Fruit fly (Drosophila melanogaster) whole organism, embryonic: ENCODE results near the gene Sdic1.

Experiments used
- BEAF-32 ChIP-seq: fragments of 200-800 bp; sonication (Bioruptor generic); optimal IDR thresholded peaks from 3 replicates; lab custom pipeline; 2017; ENCODE audit warnings: missing biosample characterization, missing genetic modification characterization, mild to moderate bottlenecking, moderate library complexity, missing genetic modification reagents
- BtbVII ChIP-seq: fragments of 200-800 bp; sonication (Bioruptor generic); optimal IDR thresholded peaks from 3 replicates; lab custom pipeline; 2017; ENCODE audit warnings: missing biosample characterization, mild to moderate bottlenecking, missing genetic modification characterization
- CG11093 ChIP-seq: fragments of 200-800 bp; sonication (Bioruptor generic); IDR thresholded peaks from 3 replicates; pipeline ENCODE4 v1.3.6; 2022; ENCODE audit warnings: missing biosample characterization, missing genetic modification characterization
- CG12659 ChIP-seq: fragments of 200-800 bp; sonication (Bioruptor generic); optimal IDR thresholded peaks from 3 replicates; lab custom pipeline; 2017; ENCODE audit warnings: mild to moderate bottlenecking, missing biosample characterization, missing genetic modification reagents, missing genetic modification characterization
- CG14710 ChIP-seq: fragments of 200-800 bp; sonication (Bioruptor generic); optimal IDR thresholded peaks from 3 replicates; lab custom pipeline; 2019; ENCODE audit warnings: missing biosample characterization, mild to moderate bottlenecking, missing genetic modification characterization, moderate library complexity
- CG14965 ChIP-seq: fragments of 200-800 bp; sonication (Bioruptor generic); optimal IDR thresholded peaks from 2 replicates; lab custom pipeline; 2016; ENCODE audit warnings: missing biosample characterization, missing genetic modification characterization, borderline replicate concordance
- CG1603 ChIP-seq: fragments of 200-800 bp; sonication (Bioruptor generic); optimal IDR thresholded peaks from 2 replicates; lab custom pipeline; 2019; ENCODE audit warnings: missing biosample characterization, mild to moderate bottlenecking, missing genetic modification characterization, moderate library complexity
- CG17912 ChIP-seq: fragments of 200-800 bp; sonication (Bioruptor generic); optimal IDR thresholded peaks from 2 replicates; lab custom pipeline; 2018; ENCODE audit warnings: missing biosample characterization, mild to moderate bottlenecking, missing genetic modification characterization
- CG18599 ChIP-seq: fragments of 200-800 bp; sonication (Bioruptor generic); optimal IDR thresholded peaks from 3 replicates; lab custom pipeline; 2017; ENCODE audit warnings: missing biosample characterization, missing genetic modification characterization, mild to moderate bottlenecking, moderate library complexity, missing genetic modification reagents
- CG3065 ChIP-seq: fragments of 200-800 bp; sonication (Bioruptor generic); optimal IDR thresholded peaks from 2 replicates; lab custom pipeline; 2016; ENCODE audit warnings: missing biosample characterization, missing genetic modification characterization
- CG33213 ChIP-seq: fragments of 200-800 bp; sonication (Bioruptor generic); optimal IDR thresholded peaks from 3 replicates; lab custom pipeline; 2016; ENCODE audit warnings: missing biosample characterization, missing genetic modification characterization
- CG34376 ChIP-seq: fragments of 200-800 bp; sonication (Bioruptor generic); optimal IDR thresholded peaks from 2 replicates; lab custom pipeline; 2018; ENCODE audit warnings: missing biosample characterization, mild to moderate bottlenecking, missing genetic modification characterization
- CG42726 ChIP-seq: fragments of 200-800 bp; sonication (Bioruptor generic); IDR thresholded peaks from 2 replicates; pipeline ENCODE4 v1.3.6; 2022; ENCODE audit warnings: missing biosample characterization, missing genetic modification characterization; ENCODE audit not compliant: partially characterized antibody
- CG6175 ChIP-seq: fragments of 200-800 bp; sonication (Bioruptor generic); IDR thresholded peaks from 3 replicates; pipeline ENCODE4 v1.3.6; 2022; ENCODE audit warnings: missing biosample characterization, missing genetic modification characterization
- CG7556 ChIP-seq: fragments of 200-800 bp; sonication (Bioruptor generic); optimal IDR thresholded peaks from 2 replicates; lab custom pipeline; 2017; ENCODE audit warnings: missing biosample characterization, mild to moderate bottlenecking, missing genetic modification characterization
- CG8478 ChIP-seq: fragments of >200 bp; optimal IDR thresholded peaks from 2 replicates; lab custom pipeline; 2018
- CHES-1-like ChIP-seq: fragments of 200-800 bp; sonication (Bioruptor generic); optimal IDR thresholded peaks from 2 replicates; lab custom pipeline; 2016; ENCODE audit warnings: missing biosample characterization, missing genetic modification characterization
- CoRest ChIP-seq: fragments of 200-800 bp; sonication (Bioruptor generic); optimal IDR thresholded peaks from 3 replicates; lab custom pipeline; 2018; ENCODE audit warnings: missing biosample characterization, mild to moderate bottlenecking, missing genetic modification characterization, moderate library complexity
- Dll ChIP-seq: fragments of 200-800 bp; sonication (Bioruptor generic); IDR thresholded peaks from 4 replicates; pipeline ENCODE4 v1.3.6; 2022; ENCODE audit warnings: missing biosample characterization, missing genetic modification characterization; ENCODE audit not compliant: partially characterized antibody
- Dp ChIP-seq: fragments of 200-800 bp; sonication (Bioruptor generic); optimal IDR thresholded peaks from 2 replicates; lab custom pipeline; 2018; ENCODE audit warnings: missing biosample characterization, mild to moderate bottlenecking, missing genetic modification characterization, moderate library complexity
- Eip74EF ChIP-seq, 2 experiments: fragments of 200-800 bp in 1 of 2; fragments of >200 bp in 1 of 2; sonication (Bioruptor generic) in 1 of 2; optimal IDR thresholded peaks; 2 replicates each; lab custom pipeline; 2017 to 2019; ENCODE audit warnings: missing biosample characterization in 2 of 2, missing genetic modification characterization in 2 of 2, mild to moderate bottlenecking in 1 of 2, moderate library complexity in 1 of 2
- Med ChIP-seq: fragments of 200-800 bp; sonication (Bioruptor generic); peaks from one replicate; lab custom pipeline; 2016; ENCODE audit warnings: missing biosample characterization, missing genetic modification characterization, mild to moderate bottlenecking, inconsistent platforms, moderate library complexity
- Meics ChIP-seq: fragments of 200-800 bp; sonication (Bioruptor generic); optimal IDR thresholded peaks from 2 replicates; lab custom pipeline; 2017; ENCODE audit warnings: missing biosample characterization, mild to moderate bottlenecking, missing genetic modification characterization
- Mrtf ChIP-seq: fragments of 200-800 bp; sonication (Bioruptor generic); IDR thresholded peaks from 3 replicates; pipeline ENCODE4 v1.3.6; 2022; ENCODE audit warnings: missing biosample characterization, missing genetic modification characterization
- Nf-YA ChIP-seq: fragments of 200-800 bp; sonication (Bioruptor generic); IDR thresholded peaks from 2 replicates; pipeline ENCODE4 v1.3.6; 2022; ENCODE audit warnings: missing biosample characterization, missing genetic modification characterization
- Sin3A ChIP-seq: fragments of >200 bp; optimal IDR thresholded peaks from 2 replicates; lab custom pipeline; 2018
- Six4 ChIP-seq: fragments of 200-800 bp; sonication (Bioruptor generic); optimal IDR thresholded peaks from 2 replicates; lab custom pipeline; 2016; ENCODE audit warnings: missing biosample characterization, missing genetic modification characterization
- Sox100B ChIP-seq: fragments of 200-800 bp; sonication (Bioruptor generic); optimal IDR thresholded peaks from 3 replicates; lab custom pipeline; 2018; ENCODE audit warnings: missing biosample characterization, mild to moderate bottlenecking, missing genetic modification characterization
- ara ChIP-seq: fragments of 200-800 bp; sonication (Bioruptor generic); IDR thresholded peaks from 2 replicates; pipeline ENCODE4 v1.3.6; 2022; ENCODE audit warnings: missing biosample characterization, missing genetic modification characterization
- dan ChIP-seq: fragments of 200-800 bp; sonication (Bioruptor generic); IDR thresholded peaks from 2 replicates; pipeline ENCODE4 v1.3.6; 2022; ENCODE audit warnings: missing biosample characterization, missing genetic modification characterization
- danr ChIP-seq: fragments of 200-800 bp; sonication (Bioruptor generic); IDR thresholded peaks from 2 replicates; pipeline ENCODE4 v1.3.6; 2022; ENCODE audit warnings: missing biosample characterization, missing genetic modification characterization
- dmrt99B ChIP-seq: fragments of 200-800 bp; sonication (Bioruptor generic); optimal IDR thresholded peaks from 2 replicates; lab custom pipeline; 2018; ENCODE audit warnings: missing biosample characterization, mild to moderate bottlenecking, missing genetic modification characterization, moderate library complexity
- grn ChIP-seq: fragments of 200-800 bp; sonication (Bioruptor generic); optimal IDR thresholded peaks from 3 replicates; lab custom pipeline; 2017; ENCODE audit warnings: missing biosample characterization, missing genetic modification characterization
- gsb ChIP-seq: fragments of 200-800 bp; sonication (Bioruptor generic); IDR thresholded peaks from 2 replicates; pipeline ENCODE4 v1.3.6; 2022; ENCODE audit warnings: missing biosample characterization, missing genetic modification characterization
- kay ChIP-seq: fragments of 200-800 bp; sonication (Bioruptor generic); optimal IDR thresholded peaks from 2 replicates; lab custom pipeline; 2016; ENCODE audit warnings: missing biosample characterization, missing genetic modification characterization
- lab ChIP-seq: fragments of 200-800 bp; sonication (Bioruptor generic); optimal IDR thresholded peaks from 3 replicates; lab custom pipeline; 2017; ENCODE audit warnings: missing biosample characterization, missing genetic modification characterization, mild to moderate bottlenecking, moderate library complexity, missing genetic modification reagents
- nerfin-1 ChIP-seq: fragments of 200-800 bp; sonication (Bioruptor generic); optimal IDR thresholded peaks from 3 replicates; lab custom pipeline; 2019; ENCODE audit warnings: missing biosample characterization, mild to moderate bottlenecking, missing genetic modification characterization, moderate library complexity
- pan ChIP-seq, 4 experiments: fragments of >200 bp in 3 of 4; fragments of 200-800 bp in 1 of 4; sonication (Bioruptor generic) in 1 of 4; optimal IDR thresholded peaks in 3 of 4; IDR thresholded peaks in 1 of 4; 2 replicates each; pipeline versions ENCODE4 v1.3.6 to Lab custom; 2017 to 2022; ENCODE audit warnings: missing biosample characterization in 2 of 4, missing genetic modification characterization in 2 of 4, mixed read lengths in 1 of 4
- scrt ChIP-seq: fragments of 200-800 bp; sonication (Bioruptor generic); optimal IDR thresholded peaks from 2 replicates; lab custom pipeline; 2018; ENCODE audit warnings: missing biosample characterization, mild to moderate bottlenecking, missing genetic modification characterization, moderate library complexity
- sens-2 ChIP-seq: fragments of 200-800 bp; sonication (Bioruptor generic); IDR thresholded peaks from 2 replicates; pipeline ENCODE4 v1.3.6; 2022; ENCODE audit warnings: missing biosample characterization, missing genetic modification characterization
- slbo ChIP-seq: fragments of 200-800 bp; sonication (Bioruptor generic); IDR thresholded peaks from 2 replicates; pipeline ENCODE4 v1.3.6; 2022; ENCODE audit warnings: missing biosample characterization, missing genetic modification characterization
- so ChIP-seq: fragments of 200-800 bp; sonication (Bioruptor generic); IDR thresholded peaks from 3 replicates; pipeline ENCODE4 v1.3.6; 2022; ENCODE audit warnings: missing biosample characterization, missing genetic modification characterization
- sob ChIP-seq: fragments of 200-800 bp; sonication (Bioruptor generic); IDR thresholded peaks from 2 replicates; pipeline ENCODE4 v1.3.6; 2022; ENCODE audit warnings: missing biosample characterization, missing genetic modification characterization
- sug ChIP-seq: fragments of 200-800 bp; optimal IDR thresholded peaks from 2 replicates; lab custom pipeline; 2019; ENCODE audit warnings: missing biosample characterization, mild to moderate bottlenecking, missing genetic modification characterization, moderate library complexity
- toy ChIP-seq: fragments of 200-800 bp; sonication (Bioruptor generic); IDR thresholded peaks from 2 replicates; pipeline ENCODE4 v1.3.6; 2022; ENCODE audit warnings: missing biosample characterization, missing genetic modification characterization
- tup ChIP-seq: fragments of 200-800 bp; sonication (Bioruptor generic); optimal IDR thresholded peaks from 2 replicates; lab custom pipeline; 2016; ENCODE audit warnings: missing biosample characterization, mild to moderate bottlenecking, missing genetic modification characterization, moderate library complexity
- wek ChIP-seq: fragments of 200-800 bp; sonication (Bioruptor generic); optimal IDR thresholded peaks from 3 replicates; lab custom pipeline; 2018; ENCODE audit warnings: missing biosample characterization, mild to moderate bottlenecking, missing genetic modification characterization, moderate library complexity
- yki ChIP-seq: fragments of >200 bp; optimal IDR thresholded peaks from 3 replicates; lab custom pipeline; 2018
- zen2 ChIP-seq: fragments of 200-800 bp; sonication (Bioruptor generic); IDR thresholded peaks from 3 replicates; pipeline ENCODE4 v1.3.6; 2022; ENCODE audit warnings: missing biosample characterization, missing genetic modification characterization; ENCODE audit not compliant: partially characterized antibody
- zfh2 ChIP-seq: fragments of 200-800 bp; sonication (Bioruptor generic); optimal IDR thresholded peaks from 2 replicates; lab custom pipeline; 2016; ENCODE audit warnings: missing biosample characterization, missing genetic modification characterization

Gene Sdic1

DNA sequence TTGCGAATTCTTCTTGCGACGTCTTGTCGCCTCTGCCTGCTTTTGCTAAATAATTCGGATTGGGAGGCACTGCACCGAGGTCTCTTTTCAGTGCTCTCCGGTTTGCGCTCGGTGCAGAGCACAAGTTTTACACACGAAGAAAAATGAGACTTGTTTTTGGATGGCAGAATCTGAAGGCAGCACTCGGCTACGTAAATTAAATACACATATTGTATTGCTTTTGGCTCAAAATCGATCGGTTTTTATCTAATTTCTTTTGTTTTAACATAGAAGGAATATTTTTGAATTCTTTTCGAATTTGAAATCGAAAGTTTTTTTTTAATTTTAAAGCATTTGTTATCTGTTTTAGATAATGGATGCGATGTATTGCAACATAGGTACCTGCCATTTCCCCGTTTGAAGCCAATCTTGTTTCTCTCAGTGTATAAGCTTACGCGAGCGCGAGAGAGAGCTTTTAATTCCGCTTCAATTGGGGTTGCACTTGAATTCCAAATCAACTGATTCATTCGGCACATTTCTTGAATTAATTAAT lies 4.9 kb downstream of the Sdic1 start, which contains the start of gene AnxB10 (continued):
- peak; percentile 76 for TF ChIP-seq CG18599 (GFP tag; lab: Kevin White, UChicago)
- TF ChIP-seq CG17912 (GFP tag; lab: Kevin White, UChicago), result no peak
- peak; percentile 82 for TF ChIP-seq Sox100B (GFP tag; lab: Kevin White, UChicago)
- no peak for TF ChIP-seq CG34376 (GFP tag; lab: Kevin White, UChicago)
- TF ChIP-seq CG7556 (GFP tag; lab: Kevin White, UChicago), result peak; percentile 58
- peak; percentile 84 for TF ChIP-seq Med (GFP tag; lab: Kevin White, UChicago)
- peak; percentile 4 for TF ChIP-seq sug
- no peak for TF ChIP-seq Dp (GFP tag; lab: Kevin White, UChicago)
- TF ChIP-seq CG3065 (GFP tag; lab: Kevin White, UChicago), result no peak
- TF ChIP-seq tup (GFP tag; lab: Kevin White, UChicago), result peak; percentile 14
- TF ChIP-seq CG1603 (tag; lab: Kevin White, UChicago), result no peak
- no peak for TF ChIP-seq pan (optimal IDR thresholded peaks at IDR 0.05; lab: Kevin White, UChicago)
- peak in 1 of 2 experiments; percentile 66 for TF ChIP-seq pan (GFP tag; optimal IDR thresholded peaks at IDR 0.05 in 1 of 2, IDR thresholded peaks at IDR 0.05 in 1 of 2)
- TF ChIP-seq grn (GFP tag; lab: Kevin White, UChicago), result no peak
- TF ChIP-seq CG11093, result peak; percentile 68; the same call in 1 of the 3 replicates
- no peak for TF ChIP-seq CG6175 (GFP tag; lab: Robert Waterston, UW)
- no peak for TF ChIP-seq Sin3A (lab: Kevin White, UChicago)
- TF ChIP-seq lab (GFP tag; lab: Kevin White, UChicago), result peak; percentile 76
- TF ChIP-seq danr (GFP tag; lab: Robert Waterston, UW), result no peak
- no peak for TF ChIP-seq Nf-YA (GFP tag; lab: Robert Waterston, UW)
- 0 out of 2 replicates have a peak, but pooled peaks have one; percentile 22 for TF ChIP-seq ara (GFP tag; lab: Robert Waterston, UW)
- TF ChIP-seq CHES-1-like (GFP tag; lab: Kevin White, UChicago), result peak; percentile 14
- TF ChIP-seq gsb (GFP tag; lab: Robert Waterston, UW), result no peak
- no peak for TF ChIP-seq Eip74EF (GFP tag; optimal IDR thresholded peaks at IDR 0.05; lab: Kevin White, UChicago)
- TF ChIP-seq CG14965, result no peak
- TF ChIP-seq CoRest (tag; lab: Kevin White, UChicago), result peak; percentile 61
- peak; percentile 77 for TF ChIP-seq Meics
- TF ChIP-seq sob (GFP tag; lab: Robert Waterston, UW), result peak; percentile 56; the same call in 1 of the 2 replicates
- peak; percentile 41 for TF ChIP-seq scrt
- no peak for TF ChIP-seq dan (GFP tag; lab: Robert Waterston, UW)
- peak; percentile 41 for TF ChIP-seq nerfin-1 (tag; lab: Kevin White, UChicago)
- TF ChIP-seq toy, result no peak
- peak; percentile 79 for TF ChIP-seq dmrt99B (tag; lab: Kevin White, UChicago)
- TF ChIP-seq so (GFP tag; lab: Robert Waterston, UW), result peak; percentile 51; the same call in 1 of the 3 replicates
- peak; percentile 39 for TF ChIP-seq CG14710 (tag; lab: Kevin White, UChicago)
- TF ChIP-seq BtbVII (GFP tag; lab: Kevin White, UChicago), result peak; percentile 46
- TF ChIP-seq kay (GFP tag; lab: Kevin White, UChicago), result no peak
- TF ChIP-seq yki (lab: Kevin White, UChicago), result no peak
- peak; percentile 61 for TF ChIP-seq Six4 (GFP tag; lab: Kevin White, UChicago)
- no peak for TF ChIP-seq zen2 (GFP tag; lab: Robert Waterston, UW)
- no peak for TF ChIP-seq CG33213 (GFP tag; lab: Kevin White, UChicago)
- TF ChIP-seq sens-2 (GFP tag; lab: Robert Waterston, UW), result no peak
- TF ChIP-seq slbo (GFP tag; lab: Robert Waterston, UW), result peak; percentile 54
- TF ChIP-seq CG42726 (GFP tag; lab: Robert Waterston, UW), result no peak
- no peak for TF ChIP-seq wek
- TF ChIP-seq BEAF-32, result no peak
- peak; percentile 47; the same call in 1 of the 3 replicates for TF ChIP-seq Mrtf (GFP tag; lab: Robert Waterston, UW)
- no peak for TF ChIP-seq CG8478 (lab: Kevin White, UChicago)
- no peak for TF ChIP-seq Dll (GFP tag; lab: Robert Waterston, UW)
- peak; percentile 25 for TF ChIP-seq zfh2 (GFP tag; lab: Kevin White, UChicago)
- TF ChIP-seq CG12659 (GFP tag; lab: Kevin White, UChicago), result peak; percentile 46
